Fruit fly (Drosophila melanogaster) whole organism, embryonic: ENCODE results near the gene Tim17b2.

Source experiments
- B-H1 ChIP-seq: fragments of 200-800 bp; sonication (Bioruptor generic); IDR thresholded peaks from 3 replicates; pipeline ENCODE4 v1.3.6; 2022; ENCODE audit warnings: missing biosample characterization, missing genetic modification characterization
- CG10321 ChIP-seq: fragments of 200-800 bp; sonication (Bioruptor generic); IDR thresholded peaks from 2 replicates; pipeline ENCODE4 v1.3.6; 2022; ENCODE audit warnings: missing biosample characterization, missing genetic modification characterization
- CG10543 ChIP-seq: fragments of 200-800 bp; sonication (Bioruptor generic); optimal IDR thresholded peaks from 3 replicates; lab custom pipeline; 2017; ENCODE audit warnings: missing biosample characterization, mild to moderate bottlenecking, missing genetic modification characterization, moderate library complexity
- CG10979 ChIP-seq: fragments of 200-800 bp; sonication (Bioruptor generic); optimal IDR thresholded peaks from 2 replicates; lab custom pipeline; 2018; ENCODE audit warnings: missing biosample characterization, mild to moderate bottlenecking, missing genetic modification characterization, moderate library complexity
- CG11247 ChIP-seq: fragments of 200-800 bp; sonication (Bioruptor generic); IDR thresholded peaks from 2 replicates; pipeline ENCODE4 v1.3.6; 2022; ENCODE audit warnings: missing biosample characterization, missing genetic modification characterization
- CG11560 ChIP-seq: fragments of 200-800 bp; sonication (Bioruptor generic); IDR thresholded peaks from 3 replicates; pipeline ENCODE4 v1.3.6; 2022; ENCODE audit warnings: missing biosample characterization, missing genetic modification characterization
- CG12659 ChIP-seq: fragments of 200-800 bp; sonication (Bioruptor generic); optimal IDR thresholded peaks from 3 replicates; lab custom pipeline; 2017; ENCODE audit warnings: mild to moderate bottlenecking, missing biosample characterization, missing genetic modification reagents, missing genetic modification characterization
- CG12942 ChIP-seq: fragments of 200-800 bp; sonication (Bioruptor generic); optimal IDR thresholded peaks from 3 replicates; lab custom pipeline; 2016; ENCODE audit warnings: missing biosample characterization, missing genetic modification characterization
- CG15696 ChIP-seq: fragments of 200-800 bp; sonication (Bioruptor generic); optimal IDR thresholded peaks from 2 replicates; lab custom pipeline; 2019; ENCODE audit warnings: missing biosample characterization, mild to moderate bottlenecking, missing genetic modification characterization, moderate library complexity
- CG17612 ChIP-seq: fragments of 200-800 bp; sonication (Bioruptor generic); IDR thresholded peaks from 2 replicates; pipeline ENCODE4 v1.3.6; 2022; ENCODE audit warnings: missing biosample characterization, missing genetic modification characterization
- CG17802 ChIP-seq: fragments of 200-800 bp; sonication (Bioruptor generic); optimal IDR thresholded peaks from 2 replicates; lab custom pipeline; 2018; ENCODE audit warnings: missing biosample characterization, mild to moderate bottlenecking, missing genetic modification characterization, moderate library complexity
- CG2120 ChIP-seq: fragments of 200-800 bp; sonication (Bioruptor generic); optimal IDR thresholded peaks from 3 replicates; lab custom pipeline; 2016; ENCODE audit warnings: missing biosample characterization, missing genetic modification characterization
- CG32767 ChIP-seq: fragments of 200-800 bp; sonication (Bioruptor generic); IDR thresholded peaks from 2 replicates; pipeline ENCODE4 v1.3.6; 2022; ENCODE audit warnings: missing biosample characterization, missing genetic modification characterization
- CG34224 ChIP-seq: fragments of 200-800 bp; sonication (Bioruptor generic); IDR thresholded peaks from 3 replicates; pipeline ENCODE4 v1.3.6; 2022; ENCODE audit warnings: missing biosample characterization, missing genetic modification characterization; ENCODE audit not compliant: partially characterized antibody
- CG34376 ChIP-seq: fragments of 200-800 bp; sonication (Bioruptor generic); optimal IDR thresholded peaks from 2 replicates; lab custom pipeline; 2018; ENCODE audit warnings: missing biosample characterization, mild to moderate bottlenecking, missing genetic modification characterization
- CG3847 ChIP-seq: fragments of 200-800 bp; sonication (Bioruptor generic); IDR thresholded peaks from 2 replicates; pipeline ENCODE4 v1.3.6; 2022; ENCODE audit warnings: missing biosample characterization, missing genetic modification characterization
- CG42726 ChIP-seq: fragments of 200-800 bp; sonication (Bioruptor generic); IDR thresholded peaks from 2 replicates; pipeline ENCODE4 v1.3.6; 2022; ENCODE audit warnings: missing biosample characterization, missing genetic modification characterization; ENCODE audit not compliant: partially characterized antibody
- CG4404 ChIP-seq: fragments of 200-800 bp; sonication (Bioruptor generic); IDR thresholded peaks from 2 replicates; pipeline ENCODE4 v1.3.6; 2022; ENCODE audit warnings: missing biosample characterization, missing genetic modification characterization
- CG7963 ChIP-seq: fragments of 200-800 bp; sonication (Bioruptor generic); IDR thresholded peaks from 3 replicates; pipeline ENCODE4 v1.3.6; 2022; ENCODE audit warnings: missing biosample characterization, missing genetic modification characterization; ENCODE audit not compliant: partially characterized antibody
- CG8478 ChIP-seq: fragments of >200 bp; optimal IDR thresholded peaks from 2 replicates; lab custom pipeline; 2018
- CG8924 ChIP-seq: fragments of 200-800 bp; optimal IDR thresholded peaks from 3 replicates; lab custom pipeline; 2019; ENCODE audit warnings: missing biosample characterization, mild to moderate bottlenecking, missing genetic modification characterization, moderate library complexity
- CG9817 ChIP-seq: fragments of 200-800 bp; sonication (Bioruptor generic); optimal IDR thresholded peaks from 2 replicates; lab custom pipeline; 2018; ENCODE audit warnings: missing biosample characterization, mild to moderate bottlenecking, missing genetic modification characterization, moderate library complexity
- CHES-1-like ChIP-seq: fragments of 200-800 bp; sonication (Bioruptor generic); optimal IDR thresholded peaks from 2 replicates; lab custom pipeline; 2016; ENCODE audit warnings: missing biosample characterization, missing genetic modification characterization
- Dref ChIP-seq: fragments of 200-800 bp; sonication (Bioruptor generic); IDR thresholded peaks from 2 replicates; pipeline ENCODE4 v1.3.6; 2022; ENCODE audit warnings: missing biosample characterization, missing genetic modification characterization
- E2f1 ChIP-seq: fragments of 200-800 bp; sonication (Bioruptor generic); IDR thresholded peaks from 2 replicates; pipeline ENCODE4 v1.3.6; 2022; ENCODE audit warnings: missing biosample characterization, missing genetic modification characterization
- Gsc ChIP-seq: fragments of 200-800 bp; sonication (Bioruptor generic); IDR thresholded peaks from 2 replicates; pipeline ENCODE4 v1.3.6; 2022; ENCODE audit warnings: missing biosample characterization, missing genetic modification characterization
- HLH3B ChIP-seq: fragments of 200-800 bp; sonication (Bioruptor generic); IDR thresholded peaks from 2 replicates; pipeline ENCODE4 v1.3.6; 2022; ENCODE audit warnings: missing biosample characterization, missing genetic modification characterization
- PHDP ChIP-seq: fragments of 200-800 bp; sonication (Bioruptor generic); optimal IDR thresholded peaks from 3 replicates; lab custom pipeline; 2018; ENCODE audit warnings: missing biosample characterization, mild to moderate bottlenecking, missing genetic modification characterization, moderate library complexity
- Sin3A ChIP-seq: fragments of >200 bp; optimal IDR thresholded peaks from 2 replicates; lab custom pipeline; 2018
- Sox100B ChIP-seq: fragments of 200-800 bp; sonication (Bioruptor generic); optimal IDR thresholded peaks from 3 replicates; lab custom pipeline; 2018; ENCODE audit warnings: missing biosample characterization, mild to moderate bottlenecking, missing genetic modification characterization
- Usf ChIP-seq: fragments of 200-800 bp; sonication (Bioruptor generic); optimal IDR thresholded peaks from 2 replicates; lab custom pipeline; 2017; ENCODE audit warnings: missing genotype, missing biosample characterization, missing genetic modification characterization
- corto ChIP-seq: fragments of 200-800 bp; sonication (Bioruptor generic); optimal IDR thresholded peaks from 2 replicates; lab custom pipeline; 2016; ENCODE audit warnings: missing biosample characterization, mild to moderate bottlenecking, missing genetic modification characterization, moderate library complexity
- crc ChIP-seq: fragments of 200-800 bp; sonication (Bioruptor generic); optimal IDR thresholded peaks from 2 replicates; lab custom pipeline; 2016; ENCODE audit warnings: missing biosample characterization, missing genetic modification characterization
- dati ChIP-seq: fragments of 200-800 bp; sonication (Bioruptor generic); IDR thresholded peaks from 2 replicates; pipeline ENCODE4 v1.3.6; 2022; ENCODE audit warnings: missing biosample characterization, missing genetic modification characterization
- dmrt11E ChIP-seq: fragments of 200-800 bp; sonication (Bioruptor generic); optimal IDR thresholded peaks from 3 replicates; lab custom pipeline; 2018; ENCODE audit warnings: missing biosample characterization, mild to moderate bottlenecking, missing genetic modification characterization, moderate library complexity
- dpn ChIP-seq, 2 experiments: fragments of 200-800 bp; sonication (Bioruptor generic); optimal IDR thresholded peaks; 3 replicates each; lab custom pipeline; 2016; ENCODE audit warnings: missing biosample characterization in 2 of 2, missing genetic modification characterization in 2 of 2
- ewg ChIP-seq: fragments of 200-800 bp; sonication (Bioruptor generic); optimal IDR thresholded peaks from 3 replicates; lab custom pipeline; 2017; ENCODE audit warnings: mild to moderate bottlenecking, missing biosample characterization, missing genetic modification reagents, missing genetic modification characterization
- fd3F ChIP-seq: fragments of 200-800 bp; sonication (Bioruptor generic); optimal IDR thresholded peaks from 2 replicates; lab custom pipeline; 2018; ENCODE audit warnings: missing biosample characterization, mild to moderate bottlenecking, missing genetic modification characterization, moderate library complexity
- grau ChIP-seq: fragments of 200-800 bp; optimal IDR thresholded peaks from 3 replicates; lab custom pipeline; 2019; ENCODE audit warnings: missing biosample characterization, mild to moderate bottlenecking, missing genetic modification characterization, moderate library complexity
- kni ChIP-seq: fragments of 200-800 bp; sonication (Bioruptor generic); optimal IDR thresholded peaks from 3 replicates; lab custom pipeline; 2017; ENCODE audit warnings: mild to moderate bottlenecking, missing biosample characterization, missing genetic modification reagents, missing genetic modification characterization
- pb ChIP-seq: fragments of 200-800 bp; sonication (Bioruptor generic); optimal IDR thresholded peaks from 3 replicates; lab custom pipeline; 2016; ENCODE audit warnings: missing biosample characterization, missing genetic modification characterization
- prd ChIP-seq, 3 experiments: fragments of >200 bp in 2 of 3; fragments of 200-800 bp in 1 of 3; sonication (Bioruptor generic) in 1 of 3; optimal IDR thresholded peaks in 2 of 3; IDR thresholded peaks in 1 of 3; 2 replicates in 2 of 3; 3 replicates in 1 of 3; pipeline versions ENCODE4 v1.3.6 to Lab custom; 2017 to 2022; ENCODE audit warnings: missing biosample characterization in 1 of 3, missing genetic modification characterization in 1 of 3
- pum ChIP-seq: fragments of 200-800 bp; sonication (Bioruptor generic); optimal IDR thresholded peaks from 2 replicates; lab custom pipeline; 2016; ENCODE audit warnings: missing biosample characterization, missing genetic modification characterization
- run ChIP-seq: fragments of 200-800 bp; sonication (Bioruptor generic); optimal IDR thresholded peaks from 3 replicates; lab custom pipeline; 2018; ENCODE audit warnings: missing biosample characterization, mild to moderate bottlenecking, missing genetic modification characterization
- tll ChIP-seq, 2 experiments: fragments of 200-800 bp in 1 of 2; fragments of >200 bp in 1 of 2; sonication (Bioruptor generic) in 1 of 2; optimal IDR thresholded peaks; 2 replicates each; lab custom pipeline; 2017 to 2019; ENCODE audit warnings: missing biosample characterization in 2 of 2, missing genetic modification characterization in 2 of 2, mild to moderate bottlenecking in 1 of 2, moderate library complexity in 1 of 2
- trem ChIP-seq: fragments of 200-800 bp; optimal IDR thresholded peaks from 3 replicates; lab custom pipeline; 2019; ENCODE audit warnings: missing biosample characterization, mild to moderate bottlenecking, missing genetic modification characterization, moderate library complexity

Tim17b2 gene

dm6 chr2L:15485626-15486486 is 1.3 kb downstream of the Tim17b2 start (continued):
- TF ChIP-seq PHDP (tag; lab: Kevin White, UChicago) (no peak), CHES-1-like (GFP tag; lab: Kevin White, UChicago) (no peak), CG17802 (tag; lab: Kevin White, UChicago) (no peak)

- TF ChIP-seq pb (GFP tag; lab: Kevin White, UChicago): no peak
- no peak for TF ChIP-seq Dref
- no peak for TF ChIP-seq CG10543 (GFP tag; lab: Kevin White, UChicago)
- no peak for TF ChIP-seq CG17612
- TF ChIP-seq CG12659 (GFP tag; lab: Kevin White, UChicago): no peak
- TF ChIP-seq B-H1 (GFP tag; lab: Robert Waterston, UW): no peak
- TF ChIP-seq dati (GFP tag; lab: Robert Waterston, UW): no peak
- TF ChIP-seq CG42726: no peak
- TF ChIP-seq Gsc (GFP tag; lab: Robert Waterston, UW): no peak
- no peak for TF ChIP-seq crc (GFP tag; lab: Kevin White, UChicago)
- TF ChIP-seq CG34224: no peak
- no peak for TF ChIP-seq CG11560 (tag; lab: Robert Waterston, UW)
- TF ChIP-seq prd (optimal IDR thresholded peaks at IDR 0.05; lab: Kevin White, UChicago): no peak
- peak; percentile 56; the same call in 1 of the 3 replicates for TF ChIP-seq prd (GFP tag; IDR thresholded peaks at IDR 0.05; lab: Robert Waterston, UW)
- TF ChIP-seq CG12942 (GFP tag; lab: Kevin White, UChicago): no peak
- TF ChIP-seq CG8478 (lab: Kevin White, UChicago): no peak
- TF ChIP-seq CG32767 (GFP tag; lab: Robert Waterston, UW): no peak
- peak; percentile 43 for TF ChIP-seq CG10979
- no peak for TF ChIP-seq run (tag; lab: Kevin White, UChicago)
- no peak for TF ChIP-seq Sox100B
- peak in 1 of 2 experiments; percentile 58 for TF ChIP-seq tll (GFP tag; optimal IDR thresholded peaks at IDR 0.05; lab: Kevin White, UChicago)
- TF ChIP-seq CG9817: no peak
- TF ChIP-seq CG4404 (GFP tag; lab: Robert Waterston, UW): 0 out of 2 replicates have a peak, but pooled peaks have one; percentile 15
- no peak for TF ChIP-seq CG7963 (GFP tag; lab: Robert Waterston, UW)
- no peak for TF ChIP-seq dpn (GFP tag; optimal IDR thresholded peaks at IDR 0.05; lab: Kevin White, UChicago)
- TF ChIP-seq CG8924 (tag; lab: Kevin White, UChicago): peak; percentile 5
- TF ChIP-seq CG15696 (tag; lab: Kevin White, UChicago): peak; percentile 64
- no peak for TF ChIP-seq Usf
- no peak for TF ChIP-seq CG10321 (GFP tag; lab: Robert Waterston, UW)
- no peak for TF ChIP-seq CG3847 (GFP tag; lab: Robert Waterston, UW)
- no peak for TF ChIP-seq Sin3A (lab: Kevin White, UChicago)
- peak; percentile 38 for TF ChIP-seq dmrt11E (tag; lab: Kevin White, UChicago)
- no peak for TF ChIP-seq grau (tag; lab: Kevin White, UChicago)
- TF ChIP-seq trem: no peak
- no peak for TF ChIP-seq kni
- TF ChIP-seq CG34376 (GFP tag; lab: Kevin White, UChicago): no peak
- no peak for TF ChIP-seq HLH3B (GFP tag; lab: Robert Waterston, UW)
- TF ChIP-seq ewg (GFP tag; lab: Kevin White, UChicago): no peak
- TF ChIP-seq CG2120 (GFP tag; lab: Kevin White, UChicago): no peak
- no peak for TF ChIP-seq corto
- no peak for TF ChIP-seq CG11247 (GFP tag; lab: Robert Waterston, UW)
- TF ChIP-seq pum (GFP tag; lab: Kevin White, UChicago): no peak
- no peak for TF ChIP-seq fd3F
- no peak for TF ChIP-seq E2f1 (GFP tag; lab: Robert Waterston, UW)
Measured at dm6 chr2L:15486525-15487128, 2.1 kb downstream of the Tim17b2 start.
